Worm (Caenorhabditis elegans) whole organism, early embryonic: ENCODE results near the gene elk-2.

Source experiments
- B0310.2 ChIP-seq: sonication (generic microtip); optimal IDR thresholded peaks from 2 replicates; lab custom pipeline; 2016; ENCODE audit warnings: mild to moderate bottlenecking, missing genetic modification characterization, missing compliant biosample characterization
- ama-1 ChIP-seq: fragments of 150-350 bp; optimal IDR thresholded peaks from 2 replicates; lab custom pipeline; 2014
- ceh-13 ChIP-seq: fragments of 200-800 bp; sonication (Bioruptor generic); optimal IDR thresholded peaks from 2 replicates; lab custom pipeline; 2018; ENCODE audit warnings: mild to moderate bottlenecking, missing genetic modification characterization, missing compliant biosample characterization
- flt-1 ChIP-seq: fragments of 200-800 bp; sonication (Bioruptor generic); IDR thresholded peaks from 2 replicates; pipeline ENCODE4 v1.3.6; 2022; ENCODE audit warnings: missing genetic modification characterization, missing compliant biosample characterization
- hnd-1 ChIP-seq: sonication (generic microtip); optimal IDR thresholded peaks from 2 replicates; lab custom pipeline; 2016; ENCODE audit warnings: missing genetic modification characterization, missing compliant biosample characterization
- scrt-1 ChIP-seq: fragments of 200-800 bp; sonication (Bioruptor generic); IDR thresholded peaks from 2 replicates; pipeline ENCODE4 v1.3.6; 2022; ENCODE audit warnings: missing genetic modification characterization, missing compliant biosample characterization

DNA sequence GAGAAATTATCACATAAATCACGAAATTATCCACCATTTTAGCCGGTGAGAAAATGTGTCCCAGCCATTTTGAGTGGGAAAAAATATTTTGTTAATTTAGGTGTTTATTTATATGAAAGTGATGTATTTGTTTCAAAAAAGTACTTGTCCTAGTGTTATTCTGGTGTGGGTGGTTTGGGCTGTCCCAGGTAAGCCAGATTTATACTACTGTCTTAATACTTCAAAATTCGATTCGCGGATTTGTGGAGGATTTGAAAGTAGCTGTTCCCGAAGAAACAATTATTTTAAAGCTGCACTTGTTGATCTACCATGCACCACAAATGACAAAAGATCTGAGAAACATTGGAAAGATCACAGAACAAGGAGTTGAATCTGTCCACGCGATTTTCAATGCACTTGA is 39.0 kb upstream of the elk-2 start, which contains the start of gene Y73B3A.11:
- TF ChIP-seq flt-1 (GFP tag; lab: Robert Waterston, UW) (no peak), ama-1 (lab: Kevin White, UChicago) (no peak), scrt-1 (GFP tag; lab: Robert Waterston, UW) (no peak), ceh-13 (GFP tag; lab: Kevin White, UChicago) (no peak), hnd-1 (tag; lab: Kevin White, UChicago) (no peak), B0310.2 (tag; lab: Kevin White, UChicago) (no peak)
